Worm (Caenorhabditis elegans): ENCODE data around the gene hint-3.

Gene hint-3

DNA sequence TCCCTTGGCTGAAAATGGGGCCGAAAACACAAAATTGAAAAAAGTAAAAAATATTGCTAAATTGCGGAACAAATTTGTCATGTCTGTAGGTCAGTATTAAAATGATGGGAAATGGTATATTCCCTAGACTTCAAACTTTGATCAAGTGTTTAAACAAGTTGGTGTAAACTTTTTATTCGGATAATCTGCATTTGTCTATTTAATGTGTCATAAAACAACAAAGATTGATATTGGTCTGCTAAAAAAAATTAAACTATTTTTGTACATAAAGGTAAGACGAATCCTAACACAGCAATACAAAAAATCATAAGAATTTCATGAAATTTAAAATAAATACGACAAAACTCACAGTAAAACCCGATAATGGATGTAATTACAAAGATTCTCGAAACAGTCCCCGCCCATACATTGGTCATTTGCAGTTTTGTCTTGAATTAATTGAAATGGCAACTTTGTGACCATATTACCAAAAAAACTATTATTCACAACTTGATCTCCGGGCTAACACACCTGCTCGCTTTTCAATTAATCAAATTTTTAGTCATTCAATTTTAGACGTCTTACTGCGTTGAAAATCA, 36.2 kb upstream of the hint-3 start, which contains the start of the genes ZK105.6 and ZK105.8:
Gene ZK105.6 (minus strand): TSS at position 101 of the 578 bp plus-strand sequence.
Gene ZK105.8 (plus strand): TSS at position 528 of the 578 bp plus-strand sequence.
- TF ChIP-seq nhr-90 (tag; optimal IDR thresholded peaks at IDR 0.05) (no peak), atf-7 (tag; optimal IDR thresholded peaks at IDR 0.05) (no peak), athp-1 (tag; optimal IDR thresholded peaks at IDR 0.05) (no peak), zim-3 (tag; optimal IDR thresholded peaks at IDR 0.05) (no peak), C17E4.6 (GFP tag; IDR thresholded peaks at IDR 0.05) (no peak), F49E8.2 (tag; optimal IDR thresholded peaks at IDR 0.05; ENCODE audit: insufficient read depth) (no peak), madf-8 (GFP tag; conservative IDR thresholded peaks at IDR 0.05) (no peak), tbx-9 (tag; optimal IDR thresholded peaks at IDR 0.05; ENCODE audit: borderline replicate concordance) (no peak), nfya-1 (tag; optimal IDR thresholded peaks at IDR 0.05; ENCODE audit: borderline replicate concordance, insufficient read depth) (no peak), lag-1 (GFP tag; IDR thresholded peaks at IDR 0.05) (no peak), lin-35 (GFP tag; optimal IDR thresholded peaks at IDR 0.05) (no peak), madf-3 (GFP tag; IDR thresholded peaks at IDR 0.05) (no peak), tlf-1 (GFP tag; optimal IDR thresholded peaks at IDR 0.05) (no peak), K11D2.4 (GFP tag; IDR thresholded peaks at IDR 0.05) (no peak), F10E7.11 (tag; optimal IDR thresholded peaks at IDR 0.05) (no peak), cebp-2 (GFP tag; IDR thresholded peaks at IDR 0.05) (no peak), hmg-1.2 (GFP tag; IDR thresholded peaks at IDR 0.05) (no peak), ztf-22 (GFP tag; optimal IDR thresholded peaks at IDR 0.05) (no peak), Y67H2A.10 (GFP tag; conservative IDR thresholded peaks at IDR 0.05) (no peak), hlh-26 (GFP tag; conservative IDR thresholded peaks at IDR 0.05) (no peak)

DNA sequence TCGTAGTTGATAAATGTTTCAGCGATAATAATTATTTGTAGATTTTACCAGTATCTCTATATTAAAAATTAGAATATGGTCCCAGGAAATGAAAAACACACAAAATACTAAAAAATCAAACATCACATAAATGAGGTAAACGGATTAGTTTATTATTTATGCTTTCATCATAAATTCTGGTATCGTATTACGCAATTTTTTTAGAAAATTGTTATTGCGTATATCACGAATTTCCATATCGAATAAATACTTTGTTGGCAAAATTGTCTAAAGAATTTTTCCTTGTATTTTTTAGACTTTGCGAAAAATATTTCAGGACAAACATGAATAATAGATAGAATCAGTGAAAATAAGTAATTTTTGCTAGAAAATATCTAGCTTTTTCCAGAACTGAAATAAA, 34.1 kb upstream of the hint-3 start:
- no peak for TF ChIP-seq Y56A3A.18 (GFP tag; IDR thresholded peaks at IDR 0.05)
- no peak for TF ChIP-seq lag-1 (GFP tag; IDR thresholded peaks at IDR 0.05)
- TF ChIP-seq lir-1 (GFP tag; conservative IDR thresholded peaks at IDR 0.05): no peak
- no peak for TF ChIP-seq snpc-3.4 (tag; optimal IDR thresholded peaks at IDR 0.05)
- TF ChIP-seq snpc-1.3 (tag; optimal IDR thresholded peaks at IDR 0.05; ENCODE audit: insufficient read depth): no peak
- no peak for TF ChIP-seq F22D6.2 (tag; optimal IDR thresholded peaks at IDR 0.05)
- no peak for TF ChIP-seq hrde-1 (tag; optimal IDR thresholded peaks at IDR 0.05; ENCODE audit: borderline replicate concordance)
- no peak for TF ChIP-seq mcd-1 (GFP tag; IDR thresholded peaks at IDR 0.05)
- TF ChIP-seq ztf-26 (tag; optimal IDR thresholded peaks at IDR 0.05): no peak
- TF ChIP-seq nhr-27 (tag; optimal IDR thresholded peaks at IDR 0.05): no peak
- no peak for TF ChIP-seq ceh-27 (GFP tag; optimal IDR thresholded peaks at IDR 0.05)
- no peak for TF ChIP-seq Y53F4B.3 (GFP tag; IDR thresholded peaks at IDR 0.05)
- no peak for TF ChIP-seq ceh-40 (GFP tag; IDR thresholded peaks at IDR 0.05)
- no peak for TF ChIP-seq rpc-1 (optimal IDR thresholded peaks at IDR 0.05)
- no peak for TF ChIP-seq rpc-1 (tag; optimal IDR thresholded peaks at IDR 0.05)
- TF ChIP-seq unc-130 (GFP tag; optimal IDR thresholded peaks at IDR 0.05): no peak
- no peak for TF ChIP-seq madf-6 (GFP tag; IDR thresholded peaks at IDR 0.05)
- TF ChIP-seq ztf-25 (GFP tag; IDR thresholded peaks at IDR 0.05): no peak
- TF ChIP-seq mxl-1 (tag; optimal IDR thresholded peaks at IDR 0.05): no peak
- no peak for TF ChIP-seq sptf-2 (GFP tag; optimal IDR thresholded peaks at IDR 0.05)
- no peak for TF ChIP-seq dpff-1 (tag; optimal IDR thresholded peaks at IDR 0.05)

Data from whole organism, young adult.